Fruit fly (Drosophila melanogaster): ENCODE data around the gene CG14342.

DNA sequence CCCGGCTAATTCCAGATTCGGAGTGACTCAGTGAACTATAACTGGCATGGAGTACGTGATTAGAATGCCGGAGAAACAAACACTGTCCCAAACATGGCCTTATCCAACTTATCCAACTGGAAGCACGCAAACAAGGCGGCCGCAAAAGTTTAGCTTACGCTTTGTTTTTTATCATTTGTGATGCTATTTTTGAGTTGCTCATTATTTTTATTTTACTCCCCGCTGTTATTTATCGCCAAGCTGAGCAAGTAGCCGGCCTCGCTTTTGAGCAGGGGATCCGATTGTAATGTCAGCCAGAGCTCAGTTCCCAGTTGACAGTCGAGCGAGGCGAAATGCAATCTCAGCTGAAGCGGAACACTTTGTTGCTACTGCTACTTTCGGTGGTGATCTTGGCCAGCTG is 35.7 kb downstream of the CG14342 start, which contains the start of gene CG5397:
- TF ChIP-seq CG8478 (optimal IDR thresholded peaks at IDR 0.05): no peak
- no peak for TF ChIP-seq CTCF (optimal IDR thresholded peaks at IDR 0.05)
